Worm (Caenorhabditis elegans) whole organism, L1 larva: ENCODE measurements around the gene clp-2.

Experiments used
- elt-2 ChIP-seq: sonication (generic microtip); optimal IDR thresholded peaks from 2 replicates; lab custom pipeline; 2016; ENCODE audit warnings: missing genetic modification characterization, mild to moderate bottlenecking, inconsistent platforms, missing compliant biosample characterization, missing genetic modification reagents
- elt-3 ChIP-seq, 6 experiments: fragments of 150-350 bp in 1 of 6; sonication (generic microtip); optimal IDR thresholded peaks; 2 replicates each; lab custom pipeline; 2017 to 2018; ENCODE audit warnings: missing biosample characterization in 6 of 6, missing genetic modification characterization in 6 of 6, inconsistent platforms in 1 of 6
- jun-1 ChIP-seq: fragments of 150-350 bp; optimal IDR thresholded peaks from 2 replicates; lab custom pipeline; 2014; ENCODE audit warnings: missing biosample characterization, missing genetic modification reagents, missing genetic modification characterization
- nhr-11 ChIP-seq: fragments of 150-350 bp; optimal IDR thresholded peaks from 2 replicates; lab custom pipeline; 2014; ENCODE audit warnings: missing biosample characterization, missing genetic modification characterization
- sptf-1 ChIP-seq: fragments of 150-350 bp; optimal IDR thresholded peaks from 2 replicates; lab custom pipeline; 2014; ENCODE audit warnings: missing biosample characterization, missing genetic modification characterization
- ztf-4 ChIP-seq: fragments of 150-350 bp; optimal IDR thresholded peaks from 2 replicates; lab custom pipeline; 2014; ENCODE audit warnings: missing biosample characterization, missing genetic modification characterization

DNA sequence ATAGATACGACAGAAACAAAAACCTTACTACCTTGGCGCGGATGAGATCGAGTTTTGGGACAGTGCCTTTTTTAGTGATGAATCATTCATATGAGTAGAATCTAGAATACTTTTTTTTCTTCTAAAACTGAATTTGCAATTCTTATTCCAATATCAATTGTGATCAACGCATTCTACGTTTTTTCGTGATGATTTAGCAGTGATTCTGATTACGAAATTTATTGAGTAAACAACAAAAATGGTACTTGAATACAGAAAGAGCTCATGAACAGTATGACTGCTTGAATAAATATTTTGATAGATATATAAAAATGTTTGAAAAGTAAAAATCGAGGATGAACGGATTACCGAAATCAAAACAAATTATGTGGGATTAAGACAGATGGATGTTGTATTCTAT, 11.3 kb upstream of the clp-2 start, which contains the start of gene him-18:
- TF ChIP-seq nhr-11, result no peak
- TF ChIP-seq elt-3 (tag; optimal IDR thresholded peaks at IDR 0.05; lab: Kevin White, UChicago), result no peak
- no peak for TF ChIP-seq elt-2
- TF ChIP-seq sptf-1 (tag; lab: Kevin White, UChicago), result no peak
- TF ChIP-seq jun-1 (tag; lab: Kevin White, UChicago), result no peak
- no peak for TF ChIP-seq ztf-4 (tag; lab: Kevin White, UChicago)
